Worm (Caenorhabditis elegans) whole organism, late embryonic: ENCODE data around the gene sir-2.3.

Source experiments
- C08G9.2 ChIP-seq: sonication (generic microtip); optimal IDR thresholded peaks from 2 replicates; lab custom pipeline; 2016; ENCODE audit warnings: mild to moderate bottlenecking, missing genetic modification characterization, moderate library complexity, missing compliant biosample characterization
- K02D7.2 ChIP-seq: sonication (generic microtip); optimal IDR thresholded peaks from 2 replicates; lab custom pipeline; 2017; ENCODE audit warnings: mild to moderate bottlenecking, missing genetic modification characterization, missing compliant biosample characterization
- T23F11.4 ChIP-seq: fragments of 200-800 bp; sonication (Bioruptor generic); optimal IDR thresholded peaks from 2 replicates; lab custom pipeline; 2018; ENCODE audit warnings: mild to moderate bottlenecking, missing genetic modification characterization, missing compliant biosample characterization
- ceh-14 ChIP-seq: sonication (generic microtip); optimal IDR thresholded peaks from 2 replicates; lab custom pipeline; 2016; ENCODE audit warnings: missing genotype, missing genetic modification characterization, missing compliant biosample characterization
- ceh-18 ChIP-seq: sonication (generic microtip); optimal IDR thresholded peaks from 2 replicates; lab custom pipeline; 2016; ENCODE audit warnings: missing genetic modification characterization, missing compliant biosample characterization
- ceh-19 ChIP-seq: fragments of 200-800 bp; sonication (Bioruptor generic); optimal IDR thresholded peaks from 2 replicates; lab custom pipeline; 2018; ENCODE audit warnings: mild to moderate bottlenecking, missing genetic modification characterization, missing compliant biosample characterization
- ceh-2 ChIP-seq: sonication (generic microtip); optimal IDR thresholded peaks from 2 replicates; lab custom pipeline; 2016; ENCODE audit warnings: missing genotype, missing genetic modification characterization, missing compliant biosample characterization
- ceh-22 ChIP-seq: sonication (generic microtip); optimal IDR thresholded peaks from 2 replicates; lab custom pipeline; 2017; ENCODE audit warnings: missing biosample characterization, missing genetic modification characterization
- ceh-31 ChIP-seq: sonication (generic microtip); optimal IDR thresholded peaks from 2 replicates; lab custom pipeline; 2016; ENCODE audit warnings: missing genetic modification characterization, missing compliant biosample characterization
- ceh-6 ChIP-seq: fragments of 200-800 bp; sonication (Bioruptor generic); optimal IDR thresholded peaks from 2 replicates; lab custom pipeline; 2018; ENCODE audit warnings: mild to moderate bottlenecking, missing genetic modification characterization, missing compliant biosample characterization
- elt-2 ChIP-seq: sonication (generic microtip); optimal IDR thresholded peaks from 2 replicates; lab custom pipeline; 2016; ENCODE audit warnings: missing genetic modification reagents, missing genetic modification characterization, missing compliant biosample characterization
- elt-4 ChIP-seq: sonication (generic microtip); optimal IDR thresholded peaks from 2 replicates; lab custom pipeline; 2016; ENCODE audit warnings: missing genetic modification characterization, missing compliant biosample characterization
- ets-4 ChIP-seq: sonication (generic microtip); optimal IDR thresholded peaks from 2 replicates; lab custom pipeline; 2016; ENCODE audit warnings: missing genetic modification characterization, missing compliant biosample characterization
- eyg-1 ChIP-seq: sonication (generic microtip); optimal IDR thresholded peaks from 2 replicates; lab custom pipeline; 2016; ENCODE audit warnings: missing genotype, missing genetic modification characterization, missing compliant biosample characterization
- gmeb-2 ChIP-seq: sonication (generic microtip); optimal IDR thresholded peaks from 2 replicates; lab custom pipeline; 2016; ENCODE audit warnings: missing genetic modification characterization, inconsistent platforms, missing compliant biosample characterization
- hlh-15 ChIP-seq: sonication (generic microtip); optimal IDR thresholded peaks from 2 replicates; lab custom pipeline; 2016; ENCODE audit warnings: missing genetic modification characterization, missing compliant biosample characterization
- hlh-30 ChIP-seq: sonication (generic microtip); optimal IDR thresholded peaks from 2 replicates; lab custom pipeline; 2017; ENCODE audit warnings: antibody characterized with exemption, missing genetic modification characterization, missing compliant biosample characterization; ENCODE audit not compliant: insufficient read depth
- hlh-8 ChIP-seq: sonication (generic microtip); optimal IDR thresholded peaks from 2 replicates; lab custom pipeline; 2016; ENCODE audit warnings: missing genotype, missing genetic modification characterization, missing compliant biosample characterization
- lim-6 ChIP-seq: sonication (generic microtip); optimal IDR thresholded peaks from 2 replicates; lab custom pipeline; 2016; ENCODE audit warnings: missing genetic modification characterization, missing compliant biosample characterization
- lin-11 ChIP-seq: fragments of 200-800 bp; sonication (Bioruptor generic); optimal IDR thresholded peaks from 2 replicates; lab custom pipeline; 2018; ENCODE audit warnings: mild to moderate bottlenecking, missing genetic modification characterization, missing compliant biosample characterization
- madf-2 ChIP-seq: sonication (generic microtip); optimal IDR thresholded peaks from 2 replicates; lab custom pipeline; 2017; ENCODE audit warnings: missing genetic modification characterization, missing compliant biosample characterization
- mec-3 ChIP-seq: sonication (generic microtip); optimal IDR thresholded peaks from 2 replicates; lab custom pipeline; 2016; ENCODE audit warnings: borderline replicate concordance, missing genetic modification characterization, missing compliant biosample characterization
- nfya-1 ChIP-seq: sonication (generic microtip); optimal IDR thresholded peaks from 2 replicates; lab custom pipeline; 2017; ENCODE audit warnings: missing genetic modification characterization, mild to moderate bottlenecking, missing compliant biosample characterization, antibody characterized with exemption, moderate library complexity
- nhr-232 ChIP-seq: sonication (generic microtip); optimal IDR thresholded peaks from 2 replicates; lab custom pipeline; 2016; ENCODE audit warnings: missing genetic modification characterization, missing compliant biosample characterization
- npax-4 ChIP-seq: sonication (generic microtip); optimal IDR thresholded peaks from 2 replicates; lab custom pipeline; 2016; ENCODE audit warnings: missing genetic modification characterization, missing compliant biosample characterization
- odd-2 ChIP-seq: sonication (generic microtip); optimal IDR thresholded peaks from 2 replicates; lab custom pipeline; 2017; ENCODE audit warnings: antibody characterized with exemption, mild to moderate bottlenecking, missing genetic modification characterization, missing compliant biosample characterization
- pag-3 ChIP-seq: sonication (generic microtip); optimal IDR thresholded peaks from 2 replicates; lab custom pipeline; 2016; ENCODE audit warnings: missing compliant biosample characterization, missing genetic modification characterization, borderline replicate concordance
- pat-9 ChIP-seq: fragments of 200-800 bp; sonication (Bioruptor generic); optimal IDR thresholded peaks from 2 replicates; lab custom pipeline; 2018; ENCODE audit warnings: mild to moderate bottlenecking, missing genetic modification characterization, moderate library complexity, missing compliant biosample characterization
- pax-1 ChIP-seq: fragments of 150-350 bp; optimal IDR thresholded peaks from 2 replicates; lab custom pipeline; 2014; ENCODE audit warnings: missing biosample characterization, missing genetic modification characterization
- pqm-1 ChIP-seq: sonication (generic microtip); optimal IDR thresholded peaks from 2 replicates; lab custom pipeline; 2016; ENCODE audit warnings: missing genetic modification characterization, missing compliant biosample characterization
- pros-1 ChIP-seq: fragments of 150-350 bp; optimal IDR thresholded peaks from 2 replicates; lab custom pipeline; 2014; ENCODE audit warnings: missing biosample characterization, missing genetic modification reagents, missing genetic modification characterization
- rnt-1 ChIP-seq: sonication (generic microtip); optimal IDR thresholded peaks from 2 replicates; lab custom pipeline; 2016; ENCODE audit warnings: missing genetic modification characterization, missing compliant biosample characterization
- sdc-2 ChIP-seq: sonication (generic microtip); optimal IDR thresholded peaks from 2 replicates; lab custom pipeline; 2016; ENCODE audit warnings: missing genotype, missing genetic modification characterization, missing compliant biosample characterization
- sox-4 ChIP-seq: sonication (generic microtip); optimal IDR thresholded peaks from 2 replicates; lab custom pipeline; 2017; ENCODE audit warnings: mild to moderate bottlenecking, missing genetic modification characterization, inconsistent platforms, missing compliant biosample characterization
- syd-9 ChIP-seq: sonication (generic microtip); optimal IDR thresholded peaks from 2 replicates; lab custom pipeline; 2016; ENCODE audit warnings: mild to moderate bottlenecking, missing genetic modification characterization, moderate library complexity, missing compliant biosample characterization
- tbx-2 ChIP-seq: sonication (generic microtip); optimal IDR thresholded peaks from 2 replicates; lab custom pipeline; 2016; ENCODE audit warnings: missing genetic modification characterization, missing compliant biosample characterization
- unc-3 ChIP-seq, 2 experiments: fragments of 200-800 bp in 1 of 2; sonication (Bioruptor generic) in 1 of 2; sonication (generic microtip) in 1 of 2; conservative IDR thresholded peaks in 1 of 2; optimal IDR thresholded peaks in 1 of 2; 2 replicates each; pipeline versions ENCODE4 v1.3.6 to Lab custom; 2016 to 2022; ENCODE audit warnings: missing compliant biosample characterization in 2 of 2, missing genetic modification characterization in 2 of 2, missing genetic modification reagents in 1 of 2
- unc-42 ChIP-seq: sonication (generic microtip); optimal IDR thresholded peaks from 2 replicates; lab custom pipeline; 2016; ENCODE audit warnings: missing genotype, missing genetic modification characterization, missing compliant biosample characterization
- unc-86 ChIP-seq: sonication (generic microtip); optimal IDR thresholded peaks from 2 replicates; lab custom pipeline; 2016; ENCODE audit warnings: missing genetic modification characterization, missing compliant biosample characterization
- zip-5 ChIP-seq: sonication (generic microtip); optimal IDR thresholded peaks from 2 replicates; lab custom pipeline; 2016; ENCODE audit warnings: missing genetic modification characterization, missing compliant biosample characterization

The sir-2.3 gene

DNA sequence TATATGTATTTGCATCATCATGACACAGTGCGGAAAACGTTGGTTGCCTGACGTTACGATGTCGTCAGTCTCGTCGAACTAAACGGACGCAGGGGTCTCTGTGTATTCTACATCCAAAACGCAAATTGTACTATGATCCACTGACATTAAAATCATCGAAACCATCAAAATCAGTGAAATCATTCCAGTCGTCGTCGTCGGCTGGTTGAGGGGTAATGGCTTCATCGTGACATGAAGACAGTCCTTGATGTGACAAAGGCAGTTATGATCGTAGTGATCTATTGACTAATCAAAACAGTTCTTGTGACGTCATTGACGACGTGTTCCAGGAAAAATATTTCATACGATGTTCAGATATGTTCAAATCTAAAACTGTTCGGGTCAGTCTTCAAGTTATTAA, 26.2 kb downstream of the sir-2.3 start:
- TF ChIP-seq pqm-1 (tag; lab: Kevin White, UChicago) (no peak), lin-11 (no peak), ceh-19 (GFP tag; lab: Kevin White, UChicago) (no peak), syd-9 (tag; lab: Kevin White, UChicago) (no peak), ceh-14 (no peak), hlh-15 (tag; lab: Kevin White, UChicago) (no peak), gmeb-2 (tag; lab: Kevin White, UChicago) (no peak), unc-86 (no peak), lim-6 (tag; lab: Kevin White, UChicago) (no peak), rnt-1 (no peak), pros-1 (tag; lab: Kevin White, UChicago) (no peak)

DNA sequence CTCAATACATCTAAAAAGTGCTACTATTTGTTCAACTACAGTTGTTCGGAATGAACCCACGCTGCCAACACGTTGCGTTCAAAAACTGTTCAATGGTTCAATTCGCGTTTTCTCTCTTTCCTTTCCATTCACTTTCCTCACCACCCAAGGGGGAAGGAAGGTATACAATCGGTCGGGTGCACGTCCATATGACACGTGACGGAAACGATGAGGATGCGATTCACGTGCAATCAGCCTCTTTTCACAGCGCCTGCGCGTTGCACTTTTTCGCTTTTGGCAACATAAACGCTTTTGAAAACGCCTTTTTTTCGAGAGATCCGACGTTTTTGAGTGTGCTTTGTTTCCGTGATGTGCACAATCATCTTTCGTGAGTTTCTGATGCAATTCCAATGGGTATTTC, 27.1 kb downstream of the sir-2.3 start:
- TF ChIP-seq nfya-1 (tag; lab: Kevin White, UChicago) (no peak), ceh-31 (tag; lab: Kevin White, UChicago) (peak; percentile 2), tbx-2 (tag; lab: Kevin White, UChicago) (peak; percentile 22), mec-3 (no peak), hlh-30 (tag; lab: Kevin White, UChicago) (peak; percentile 93), ceh-19 (GFP tag; lab: Kevin White, UChicago) (no peak), C08G9.2 (tag; lab: Kevin White, UChicago) (no peak), ceh-18 (tag; lab: Kevin White, UChicago) (peak; percentile 59)

DNA sequence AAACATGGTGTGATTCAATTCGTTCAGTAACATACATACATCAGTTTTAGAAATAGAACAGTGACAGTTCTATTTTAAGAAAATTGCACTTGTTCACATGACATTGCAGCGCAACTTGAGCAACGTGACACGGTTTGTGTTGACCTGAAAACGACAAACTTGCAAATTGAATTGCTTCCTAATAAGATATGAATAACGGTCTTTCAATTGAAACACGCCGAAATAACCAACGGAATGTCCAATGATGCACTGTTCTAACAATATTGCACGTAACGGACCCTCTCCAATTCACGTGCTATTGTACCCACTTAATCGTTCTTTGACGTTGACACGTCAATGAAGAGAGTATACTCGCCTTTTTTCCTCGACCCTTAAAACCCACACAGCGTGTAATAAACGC, 28.3 kb downstream of the sir-2.3 start:
- TF ChIP-seq hlh-8 (tag; lab: Kevin White, UChicago) (no peak), gmeb-2 (tag; lab: Kevin White, UChicago) (no peak), pat-9 (tag; lab: Kevin White, UChicago) (no peak), pax-1 (tag; lab: Kevin White, UChicago) (no peak), elt-4 (tag; lab: Kevin White, UChicago) (no peak), ceh-6 (no peak), K02D7.2 (tag; lab: Kevin White, UChicago) (no peak)

DNA sequence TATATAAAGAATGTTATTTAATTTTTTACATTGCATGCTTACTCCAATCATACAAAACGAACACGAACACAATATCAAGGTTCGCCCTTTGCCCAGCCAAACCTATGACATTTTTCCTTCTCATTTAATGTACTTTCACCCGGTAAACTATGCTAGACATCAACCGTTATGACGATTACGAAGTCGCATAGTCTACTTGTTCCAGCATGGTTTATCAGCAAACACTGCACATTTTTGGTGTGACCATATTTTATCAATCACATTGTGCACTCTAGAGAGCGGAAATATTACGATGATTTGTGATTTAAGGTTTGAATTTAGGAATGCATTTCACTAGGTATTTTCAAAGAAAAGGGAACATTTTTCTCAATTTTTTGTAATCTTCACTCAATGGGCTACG, 29.1 kb downstream of the sir-2.3 start:
- TF ChIP-seq ceh-22 (tag; lab: Kevin White, UChicago) = no peak
- TF ChIP-seq ceh-18 (tag; lab: Kevin White, UChicago) = no peak
- peak; percentile 43 for TF ChIP-seq elt-2 (tag; lab: Kevin White, UChicago)
- no peak for TF ChIP-seq eyg-1 (tag; lab: Kevin White, UChicago)
- no peak for TF ChIP-seq npax-4
- TF ChIP-seq ceh-6 = no peak
- TF ChIP-seq sox-4 (tag; lab: Kevin White, UChicago) = no peak

DNA sequence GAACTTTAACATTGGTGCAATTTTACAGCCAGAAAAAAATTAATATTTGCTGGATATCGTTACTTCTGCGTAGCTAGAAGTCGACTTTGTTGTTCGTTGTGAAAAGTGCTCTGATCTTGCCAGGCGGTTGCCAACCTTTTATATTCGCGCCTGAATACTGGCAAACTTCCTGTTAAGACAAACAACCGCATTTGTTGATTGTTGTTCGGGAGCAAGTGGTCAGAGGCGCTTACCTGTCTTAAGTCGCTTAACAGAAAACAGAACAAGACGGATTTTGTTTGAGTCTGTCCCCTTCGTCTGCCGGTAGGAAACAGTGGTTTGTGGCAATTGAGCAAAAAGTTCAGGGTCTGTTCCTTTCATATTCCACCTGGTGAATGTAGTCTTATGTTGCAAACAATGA, 31.0 kb downstream of the sir-2.3 start, which contains the start of gene C49F8.15:
Gene C49F8.15, minus strand, starts transcription at position 101 of the 400 bp plus-strand sequence.
- TF ChIP-seq ceh-18 (tag; lab: Kevin White, UChicago) = no peak
- no peak for TF ChIP-seq rnt-1
- TF ChIP-seq hlh-15 (tag; lab: Kevin White, UChicago) = no peak
- TF ChIP-seq ceh-14 = no peak
- TF ChIP-seq ceh-6 = no peak
- no peak for TF ChIP-seq unc-3 (GFP tag; conservative IDR thresholded peaks at IDR 0.05; lab: Robert Waterston, UW)
- TF ChIP-seq unc-3 (tag; optimal IDR thresholded peaks at IDR 0.05; lab: Kevin White, UChicago) = no peak
- no peak for TF ChIP-seq nhr-232 (tag; lab: Kevin White, UChicago)
- TF ChIP-seq pqm-1 (tag; lab: Kevin White, UChicago) = no peak
- TF ChIP-seq madf-2 (tag; lab: Kevin White, UChicago) = no peak
- TF ChIP-seq ceh-2 (tag; lab: Kevin White, UChicago) = no peak
- no peak for TF ChIP-seq sdc-2 (tag; lab: Kevin White, UChicago)
- no peak for TF ChIP-seq T23F11.4 (GFP tag; lab: Kevin White, UChicago)
- TF ChIP-seq ceh-19 (GFP tag; lab: Kevin White, UChicago) = no peak
- TF ChIP-seq ets-4 = no peak
- TF ChIP-seq zip-5 (tag; lab: Kevin White, UChicago) = no peak
- no peak for TF ChIP-seq odd-2 (tag; lab: Kevin White, UChicago)
- TF ChIP-seq unc-42 (tag; lab: Kevin White, UChicago) = no peak
- no peak for TF ChIP-seq lim-6 (tag; lab: Kevin White, UChicago)
- TF ChIP-seq pag-3 (tag; lab: Kevin White, UChicago) = no peak
- TF ChIP-seq, all 69 proteins: peak for 0
